Worm (Caenorhabditis elegans) whole organism, L4/young adult: ENCODE results near the gene srbc-38.
A peak's percentile ranks its signal among the peaks of the same experiment; 100 is the strongest.

Source experiments
- W03F9.2 ChIP-seq: fragments of 150-350 bp; optimal IDR thresholded peaks from 2 replicates; lab custom pipeline; 2014; ENCODE audit warnings: missing biosample characterization, missing genetic modification characterization
- him-1 ChIP-seq: sonication (generic microtip); optimal IDR thresholded peaks from 2 replicates; lab custom pipeline; 2016; ENCODE audit warnings: missing genotype, missing genetic modification reagents, missing genetic modification characterization, missing compliant biosample characterization

DNA sequence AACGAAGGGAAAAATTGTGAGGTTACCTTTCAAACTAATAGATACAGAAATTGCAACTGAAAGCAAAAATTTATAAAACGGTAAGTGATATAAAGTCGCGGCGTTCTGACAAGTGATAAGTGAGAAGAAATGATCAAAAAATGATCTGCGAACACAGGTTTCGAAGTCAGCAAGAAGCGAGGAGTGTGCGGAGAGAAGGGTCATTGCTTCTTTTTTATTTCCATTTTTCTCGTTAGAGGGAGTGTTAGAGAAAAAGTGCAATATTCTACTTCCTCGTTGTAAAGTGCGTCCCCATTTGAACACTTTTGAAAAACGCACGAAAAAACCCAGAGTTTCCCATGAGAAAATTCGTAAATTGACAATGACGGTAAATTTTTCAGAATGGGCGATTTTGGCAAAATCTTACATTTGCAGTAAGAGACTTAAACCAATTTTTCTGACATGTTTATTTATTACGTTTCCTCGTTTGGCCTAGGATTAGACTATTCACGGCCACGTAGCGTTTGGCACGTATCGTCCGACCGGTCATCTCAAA lies 30.4 kb upstream of the srbc-38 start, which contains the start of the genes fbxa-72 and srx-21:
- TF ChIP-seq W03F9.2 (tag; lab: Kevin White, UChicago) (peak; percentile 4), him-1 (tag; lab: Kevin White, UChicago) (no peak)
